Worm (Caenorhabditis elegans): Measurements from ENCODE around the gene srap-1.

The srap-1 gene

DNA sequence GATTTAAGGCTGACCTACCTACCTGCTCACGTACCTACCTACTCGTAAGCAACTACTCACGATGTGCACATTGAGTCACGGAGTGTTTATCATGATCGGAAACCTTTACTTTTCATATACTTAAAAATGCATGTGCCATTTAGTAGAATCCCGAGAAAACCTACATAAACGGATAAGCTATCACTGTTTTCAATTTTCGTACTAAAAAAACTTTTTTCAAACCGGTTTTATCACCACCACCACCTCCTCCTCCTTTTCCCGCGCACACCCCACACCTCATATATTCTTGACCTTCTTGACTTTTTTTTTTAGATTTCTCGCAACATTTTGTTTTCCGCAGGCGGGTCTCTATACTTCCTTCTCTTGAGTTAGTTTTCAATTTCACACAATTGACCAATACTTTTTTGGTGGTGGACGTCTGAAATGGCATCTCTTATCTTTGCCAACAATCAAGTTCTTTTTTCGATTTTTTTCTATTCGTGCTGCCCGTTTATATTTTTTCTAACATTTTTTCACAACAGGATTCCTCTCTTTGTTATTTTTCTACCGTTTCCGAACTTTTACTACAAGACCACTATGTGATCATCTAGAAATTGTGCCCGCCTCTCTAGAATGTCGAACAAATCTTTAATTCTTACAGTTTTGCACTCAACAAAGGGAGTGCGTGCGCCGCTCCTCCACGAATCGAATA is at the start of gene srap-1:
TSS of gene srap-1 (plus strand) at position 641 of the 691 bp plus-strand sequence.
- TF ChIP-seq him-1 (tag; optimal IDR thresholded peaks at IDR 0.05) (no peak), dao-5 (tag; optimal IDR thresholded peaks at IDR 0.05) (no peak), W03F9.2 (tag; optimal IDR thresholded peaks at IDR 0.05) (no peak)

DNA sequence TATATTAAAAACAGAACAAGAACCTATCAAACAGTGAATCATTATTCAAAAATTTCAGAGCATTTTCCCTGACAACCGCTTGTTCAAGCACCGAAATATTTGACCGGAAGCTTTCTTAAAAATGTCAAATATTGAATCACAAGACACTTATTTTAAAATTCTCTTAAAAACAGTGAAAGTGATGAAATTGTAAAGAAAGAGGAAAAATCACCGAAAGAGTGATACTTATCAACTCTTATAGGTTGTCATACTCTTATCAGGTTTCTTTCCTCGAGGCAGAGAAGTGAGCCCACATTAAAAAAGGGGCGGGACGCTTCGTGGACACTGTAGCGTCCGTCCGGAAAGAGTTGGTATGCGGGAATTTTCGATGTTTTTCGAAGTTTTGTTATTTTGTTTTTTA is 49.2 kb upstream of the srap-1 start:
- TF ChIP-seq him-1 (tag; optimal IDR thresholded peaks at IDR 0.05) (no peak), dao-5 (tag; optimal IDR thresholded peaks at IDR 0.05) (no peak), W03F9.2 (tag; optimal IDR thresholded peaks at IDR 0.05) (no peak)

- TF ChIP-seq W03F9.2 (tag; optimal IDR thresholded peaks at IDR 0.05) (no peak), him-1 (tag; optimal IDR thresholded peaks at IDR 0.05) (no peak)
Observed at ce11 chrII:11154957-11155356, 48.1 kb upstream of the srap-1 start.

ce11 chrII:11155400-11155799 is 47.6 kb upstream of the srap-1 start:
- TF ChIP-seq dao-5 (tag; optimal IDR thresholded peaks at IDR 0.05) (no peak), W03F9.2 (tag; optimal IDR thresholded peaks at IDR 0.05) (no peak), him-1 (tag; optimal IDR thresholded peaks at IDR 0.05) (no peak)

ce11 chrII:11156160-11156559 is 46.9 kb upstream of the srap-1 start:
- TF ChIP-seq dao-5 (tag; optimal IDR thresholded peaks at IDR 0.05) (no peak), W03F9.2 (tag; optimal IDR thresholded peaks at IDR 0.05) (no peak), him-1 (tag; optimal IDR thresholded peaks at IDR 0.05) (no peak)

DNA sequence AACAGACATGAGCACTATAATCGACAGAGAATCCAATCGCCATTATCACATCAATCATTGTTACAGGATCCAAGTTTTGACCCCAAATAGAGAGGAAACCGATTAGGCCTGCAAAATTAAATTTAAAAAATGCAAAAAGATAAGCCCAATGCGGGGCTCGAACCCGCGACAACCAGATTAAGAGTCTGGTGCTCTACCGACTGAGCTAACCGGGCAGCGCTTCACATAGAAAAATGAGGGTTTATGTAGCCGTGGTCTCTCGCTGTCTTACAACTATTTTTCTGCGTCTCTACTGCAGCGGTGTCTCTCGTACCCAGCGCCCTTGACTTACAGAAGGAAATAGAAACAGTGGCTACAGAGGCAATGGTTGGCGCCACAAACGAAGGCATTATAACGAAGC is 45.4 kb upstream of the srap-1 start:
- peak; percentile 31 for TF ChIP-seq him-1 (tag; optimal IDR thresholded peaks at IDR 0.05)
- TF ChIP-seq dao-5 (tag; optimal IDR thresholded peaks at IDR 0.05): peak; percentile 35
- TF ChIP-seq W03F9.2 (tag; optimal IDR thresholded peaks at IDR 0.05): no peak

DNA sequence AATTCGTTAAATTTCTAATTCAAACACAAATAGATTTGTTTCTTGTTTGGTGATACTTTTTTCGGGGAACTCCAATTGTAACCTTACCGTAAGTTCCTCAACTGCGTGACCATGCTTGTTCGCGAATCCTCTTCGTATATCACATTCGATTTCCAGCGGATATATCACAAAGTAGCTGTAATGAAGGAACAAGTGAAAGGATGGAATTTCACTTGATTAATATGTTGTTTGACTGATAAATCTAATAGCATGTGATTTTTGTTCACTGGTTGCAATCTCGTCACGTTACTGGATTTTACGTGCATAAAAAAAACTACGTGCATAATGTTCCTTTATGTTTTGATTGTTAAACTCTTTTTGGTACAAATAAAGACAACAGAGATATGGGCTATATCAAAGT is 41.3 kb upstream of the srap-1 start:
- no peak for TF ChIP-seq him-1 (tag; optimal IDR thresholded peaks at IDR 0.05)
- TF ChIP-seq W03F9.2 (tag; optimal IDR thresholded peaks at IDR 0.05): no peak
- TF ChIP-seq dao-5 (tag; optimal IDR thresholded peaks at IDR 0.05): no peak

DNA sequence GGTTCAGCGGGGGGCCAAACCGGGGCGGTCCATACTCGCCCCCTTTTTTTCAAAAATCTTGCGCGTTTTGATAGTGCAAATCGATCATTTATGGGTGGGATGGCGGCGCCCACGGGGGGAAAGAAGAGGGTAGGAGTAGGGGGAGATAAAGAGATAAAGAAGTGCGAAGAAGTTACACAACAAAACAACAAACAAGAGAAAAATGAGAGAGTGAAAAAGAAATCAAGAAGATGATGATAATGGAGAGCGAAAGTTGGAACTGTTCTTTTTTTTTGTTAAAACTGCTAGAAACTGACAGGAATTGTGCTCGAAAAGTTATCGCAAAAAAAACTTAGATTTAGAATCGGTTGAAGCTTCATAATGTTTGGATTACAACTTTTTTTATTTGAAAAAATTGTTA is 40.6 kb upstream of the srap-1 start, which contains the start of gene ptr-13:
TSS of gene ptr-13 (minus strand) at position 92 of the 400 bp plus-strand sequence.
- TF ChIP-seq dao-5 (tag; optimal IDR thresholded peaks at IDR 0.05): no peak
- no peak for TF ChIP-seq W03F9.2 (tag; optimal IDR thresholded peaks at IDR 0.05)
- no peak for TF ChIP-seq him-1 (tag; optimal IDR thresholded peaks at IDR 0.05)

- TF ChIP-seq dao-5 (tag; optimal IDR thresholded peaks at IDR 0.05): no peak
- TF ChIP-seq him-1 (tag; optimal IDR thresholded peaks at IDR 0.05): no peak
- TF ChIP-seq W03F9.2 (tag; optimal IDR thresholded peaks at IDR 0.05): no peak
Observed at ce11 chrII:11163291-11163690, 39.7 kb upstream of the srap-1 start.

DNA sequence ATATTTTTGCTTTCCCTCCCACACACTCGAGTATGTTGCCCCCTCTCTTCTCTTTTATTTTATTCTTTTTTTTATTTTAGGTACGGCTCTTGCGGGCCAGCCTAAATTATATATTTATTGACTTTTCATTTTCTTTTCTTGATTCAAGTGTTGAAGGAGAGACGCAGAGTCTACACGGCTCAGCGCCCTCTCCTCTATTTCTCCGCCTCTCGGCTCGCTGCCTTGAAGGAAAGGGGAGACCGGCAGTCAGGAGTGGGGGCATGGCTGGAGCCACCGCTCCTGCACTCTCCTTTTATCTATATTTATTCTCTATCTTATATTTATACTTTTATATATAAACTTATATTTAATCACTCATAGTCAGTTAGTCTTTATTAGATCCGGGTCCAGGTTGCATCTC is 36.6 kb upstream of the srap-1 start:
- TF ChIP-seq him-1 (tag; optimal IDR thresholded peaks at IDR 0.05): no peak
- no peak for TF ChIP-seq W03F9.2 (tag; optimal IDR thresholded peaks at IDR 0.05)
- TF ChIP-seq dao-5 (tag; optimal IDR thresholded peaks at IDR 0.05): no peak

- peak; percentile 43 for TF ChIP-seq W03F9.2 (tag; optimal IDR thresholded peaks at IDR 0.05)
- TF ChIP-seq him-1 (tag; optimal IDR thresholded peaks at IDR 0.05): no peak
Observed at ce11 chrII:11167039-11167438, 36.0 kb upstream of the srap-1 start.

ce11 chrII:11175347-11175746 is 27.7 kb upstream of the srap-1 start:
- TF ChIP-seq W03F9.2 (tag; optimal IDR thresholded peaks at IDR 0.05) (no peak), him-1 (tag; optimal IDR thresholded peaks at IDR 0.05) (no peak), dao-5 (tag; optimal IDR thresholded peaks at IDR 0.05) (no peak)

- TF ChIP-seq dao-5 (tag; optimal IDR thresholded peaks at IDR 0.05) (no peak), him-1 (tag; optimal IDR thresholded peaks at IDR 0.05) (no peak), W03F9.2 (tag; optimal IDR thresholded peaks at IDR 0.05) (no peak)
Observed at ce11 chrII:11176441-11176840, 26.6 kb upstream of the srap-1 start.

- TF ChIP-seq W03F9.2 (tag; optimal IDR thresholded peaks at IDR 0.05): no peak
- TF ChIP-seq dao-5 (tag; optimal IDR thresholded peaks at IDR 0.05): no peak
- TF ChIP-seq him-1 (tag; optimal IDR thresholded peaks at IDR 0.05): no peak
Observed at ce11 chrII:11177376-11177775, 25.6 kb upstream of the srap-1 start, which contains the start of gene F37H8.6. TSS of gene F37H8.6 (minus strand) at chrII:11177476.

- TF ChIP-seq W03F9.2 (tag; optimal IDR thresholded peaks at IDR 0.05): no peak
- no peak for TF ChIP-seq dao-5 (tag; optimal IDR thresholded peaks at IDR 0.05)
- no peak for TF ChIP-seq him-1 (tag; optimal IDR thresholded peaks at IDR 0.05)
Observed at ce11 chrII:11178737-11179136, 24.3 kb upstream of the srap-1 start.
